Worm (Caenorhabditis elegans): ENCODE data around the gene pal-1.

DNA sequence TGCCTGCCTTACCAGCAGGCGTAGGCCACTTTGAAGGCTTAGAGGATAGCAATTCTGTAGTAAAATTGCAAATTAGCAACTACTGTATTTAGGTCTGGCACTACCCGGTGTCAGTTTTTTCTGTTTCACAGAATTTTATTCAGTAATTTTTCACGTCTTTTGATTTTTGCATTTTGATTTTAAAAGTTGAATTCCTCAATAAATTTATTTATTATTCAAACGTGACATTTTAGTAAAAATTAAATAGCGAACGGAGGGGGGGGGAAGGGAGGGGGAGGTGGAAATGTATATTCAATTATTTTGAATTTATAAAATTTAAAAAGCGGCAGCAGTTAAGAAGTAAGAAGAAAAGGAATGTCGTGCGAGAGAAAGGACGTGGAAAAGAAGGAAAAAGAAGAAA lies 7.9 kb upstream of the pal-1 start, which contains the start of gene F26A1.4:
- TF ChIP-seq flt-1 (GFP tag; IDR thresholded peaks at IDR 0.05) (no peak), med-1 (GFP tag; optimal IDR thresholded peaks at IDR 0.05; ENCODE audit: insufficient read depth) (no peak), ref-1 (GFP tag; conservative IDR thresholded peaks at IDR 0.05) (no peak), T22C8.4 (GFP tag; IDR thresholded peaks at IDR 0.05) (no peak), klf-2 (GFP tag; conservative IDR thresholded peaks at IDR 0.05) (no peak), tab-1 (GFP tag; IDR thresholded peaks at IDR 0.05) (no peak), cog-1 (tag; optimal IDR thresholded peaks at IDR 0.05) (no peak), ztf-23 (GFP tag; IDR thresholded peaks at IDR 0.05) (no peak)

Data from whole organism, midembryonic.